Worm (Caenorhabditis elegans) whole organism, L1 larva: ENCODE measurements around the gene T10B9.14.
A peak's percentile ranks its signal among the peaks of the same experiment; 100 is the strongest.

Source experiments
- C04F5.9 ChIP-seq: sonication (generic microtip); optimal IDR thresholded peaks from 2 replicates; lab custom pipeline; 2016; ENCODE audit warnings: missing genetic modification characterization, missing compliant biosample characterization
- C16A3.4 ChIP-seq: fragments of 150-350 bp; optimal IDR thresholded peaks from 2 replicates; lab custom pipeline; 2014; ENCODE audit warnings: missing biosample characterization, missing genetic modification characterization
- C34B4.2 ChIP-seq: sonication (generic microtip); optimal IDR thresholded peaks from 2 replicates; lab custom pipeline; 2017; ENCODE audit warnings: mild to moderate bottlenecking, missing genetic modification characterization, missing compliant biosample characterization
- F16B12.6 ChIP-seq: fragments of 150-350 bp; optimal IDR thresholded peaks from 2 replicates; lab custom pipeline; 2014; ENCODE audit warnings: missing biosample characterization, missing genetic modification characterization
- Y116A8C.19 ChIP-seq: sonication (generic microtip); optimal IDR thresholded peaks from 2 replicates; lab custom pipeline; 2016; ENCODE audit warnings: missing compliant biosample characterization, missing genetic modification characterization, borderline replicate concordance
- aha-1 ChIP-seq: fragments of 150-350 bp; optimal IDR thresholded peaks from 2 replicates; lab custom pipeline; 2014; ENCODE audit warnings: missing biosample characterization, missing genetic modification characterization
- ceh-63 ChIP-seq: fragments of 200-800 bp; sonication (Bioruptor generic); optimal IDR thresholded peaks from 2 replicates; lab custom pipeline; 2018; ENCODE audit warnings: mild to moderate bottlenecking, missing genetic modification characterization, missing compliant biosample characterization
- ceh-8 ChIP-seq: fragments of 200-800 bp; sonication (Bioruptor generic); optimal IDR thresholded peaks from 2 replicates; lab custom pipeline; 2018; ENCODE audit warnings: mild to moderate bottlenecking, missing genetic modification characterization, moderate library complexity, missing compliant biosample characterization
- ceh-82 ChIP-seq, 3 experiments: fragments of 150-350 bp in 1 of 3; sonication (generic microtip) in 2 of 3; optimal IDR thresholded peaks; 2 replicates each; lab custom pipeline; 2014 to 2017; ENCODE audit warnings: missing biosample characterization in 3 of 3, missing genetic modification characterization in 3 of 3
- ceh-88 ChIP-seq: fragments of 200-800 bp; sonication (Bioruptor generic); IDR thresholded peaks from 2 replicates; pipeline ENCODE4 v1.3.6; 2022; ENCODE audit warnings: missing genetic modification characterization, missing compliant biosample characterization
- ceh-90 ChIP-seq: sonication (generic microtip); optimal IDR thresholded peaks from 2 replicates; lab custom pipeline; 2016; ENCODE audit warnings: missing genetic modification characterization, missing compliant biosample characterization
- ces-1 ChIP-seq: fragments of 150-350 bp; optimal IDR thresholded peaks from 2 replicates; lab custom pipeline; 2014; ENCODE audit warnings: missing biosample characterization, missing genetic modification reagents, missing genetic modification characterization
- dpl-1 ChIP-seq, 3 experiments: fragments of 150-350 bp in 2 of 3; sonication (generic microtip) in 1 of 3; optimal IDR thresholded peaks; 2 replicates each; lab custom pipeline; 2014 to 2017; ENCODE audit warnings: missing biosample characterization in 3 of 3, missing genetic modification characterization in 3 of 3, missing genetic modification reagents in 3 of 3
- dsc-1 ChIP-seq: sonication (generic microtip); optimal IDR thresholded peaks from 2 replicates; lab custom pipeline; 2016; ENCODE audit warnings: mild to moderate bottlenecking, missing genetic modification characterization, missing compliant biosample characterization
- efl-1 ChIP-seq, 4 experiments: fragments of 150-350 bp; optimal IDR thresholded peaks in 3 of 4; peaks in 1 of 4; 1 replicate in 1 of 4; 2 replicates in 3 of 4; lab custom pipeline; 2014; ENCODE audit warnings: missing biosample characterization in 2 of 4, missing genetic modification characterization in 2 of 4, missing genetic modification reagents in 2 of 4
- egl-27 ChIP-seq, 2 experiments: fragments of 150-350 bp in 1 of 2; sonication (generic microtip); optimal IDR thresholded peaks; 3 replicates each; lab custom pipeline; 2017 to 2018; ENCODE audit warnings: missing biosample characterization in 2 of 2, missing genetic modification characterization in 2 of 2, missing genetic modification reagents in 2 of 2
- ets-5 ChIP-seq: fragments of 200-800 bp; sonication (Bioruptor generic); IDR thresholded peaks from 2 replicates; pipeline ENCODE4 v1.3.6; 2022; ENCODE audit warnings: missing genetic modification characterization, missing compliant biosample characterization
- fkh-4 ChIP-seq: sonication (generic microtip); optimal IDR thresholded peaks from 2 replicates; lab custom pipeline; 2016; ENCODE audit warnings: missing compliant biosample characterization, missing genetic modification characterization, borderline replicate concordance
- fkh-8 ChIP-seq: sonication (generic microtip); optimal IDR thresholded peaks from 2 replicates; lab custom pipeline; 2016; ENCODE audit warnings: mild to moderate bottlenecking, missing genetic modification characterization, missing compliant biosample characterization
- fos-1 ChIP-seq: fragments of 150-350 bp; optimal IDR thresholded peaks from 2 replicates; lab custom pipeline; 2014; ENCODE audit warnings: missing biosample characterization, missing genetic modification characterization
- hlh-17 ChIP-seq: fragments of 200-800 bp; sonication (Bioruptor generic); optimal IDR thresholded peaks from 2 replicates; lab custom pipeline; 2018; ENCODE audit warnings: missing genetic modification characterization, mild to moderate bottlenecking, missing compliant biosample characterization, moderate library complexity, borderline replicate concordance
- isw-1 ChIP-seq: fragments of 200-800 bp; sonication (Bioruptor generic); IDR thresholded peaks from 2 replicates; pipeline ENCODE4 v1.3.6; 2022; ENCODE audit warnings: missing genetic modification characterization, missing compliant biosample characterization
- lin-13 ChIP-seq: fragments of 150-350 bp; optimal IDR thresholded peaks from 2 replicates; lab custom pipeline; 2014; ENCODE audit warnings: missing biosample characterization, missing genetic modification reagents, missing genetic modification characterization
- lin-14 ChIP-seq: fragments of 200-800 bp; sonication (Bioruptor generic); optimal IDR thresholded peaks from 2 replicates; lab custom pipeline; 2018; ENCODE audit warnings: mild to moderate bottlenecking, missing genetic modification characterization, moderate library complexity, missing compliant biosample characterization
- lin-15B ChIP-seq: fragments of 150-350 bp; sonication (generic microtip); optimal IDR thresholded peaks from 3 replicates; lab custom pipeline; 2014; ENCODE audit warnings: missing biosample characterization, missing genetic modification characterization
- lin-35 ChIP-seq, 2 experiments: fragments of 150-350 bp; optimal IDR thresholded peaks; 2 replicates each; lab custom pipeline; 2014; ENCODE audit warnings: missing biosample characterization in 2 of 2, missing genetic modification characterization in 2 of 2, missing genetic modification reagents in 2 of 2
- lir-3 ChIP-seq: sonication (generic microtip); optimal IDR thresholded peaks from 2 replicates; lab custom pipeline; 2016; ENCODE audit warnings: mild to moderate bottlenecking, missing genetic modification characterization, moderate library complexity, missing compliant biosample characterization; ENCODE audit not compliant: poor library complexity
- mep-1 ChIP-seq: fragments of 150-350 bp; optimal IDR thresholded peaks from 2 replicates; lab custom pipeline; 2014; ENCODE audit warnings: missing biosample characterization, missing genetic modification characterization
- nhr-12 ChIP-seq: sonication (generic microtip); optimal IDR thresholded peaks from 2 replicates; lab custom pipeline; 2017; ENCODE audit warnings: missing biosample characterization, missing genetic modification characterization
- nhr-19 ChIP-seq: fragments of 200-800 bp; sonication (Bioruptor generic); conservative IDR thresholded peaks from 2 replicates; pipeline ENCODE4 v1.3.6; 2022; ENCODE audit warnings: missing genetic modification characterization, missing compliant biosample characterization
- nhr-237 ChIP-seq: fragments of 150-350 bp; optimal IDR thresholded peaks from 2 replicates; lab custom pipeline; 2014; ENCODE audit warnings: missing biosample characterization, missing genetic modification characterization
- nhr-28 ChIP-seq: fragments of 150-350 bp; optimal IDR thresholded peaks from 2 replicates; lab custom pipeline; 2014; ENCODE audit warnings: missing biosample characterization, missing genetic modification characterization
- nhr-47 ChIP-seq: sonication (generic microtip); optimal IDR thresholded peaks from 2 replicates; lab custom pipeline; 2016; ENCODE audit warnings: mild to moderate bottlenecking, missing genetic modification characterization, moderate library complexity, missing compliant biosample characterization
- nhr-71 ChIP-seq: sonication (generic microtip); optimal IDR thresholded peaks from 2 replicates; lab custom pipeline; 2016; ENCODE audit warnings: mild to moderate bottlenecking, missing genetic modification characterization, moderate library complexity, missing compliant biosample characterization
- nhr-76 ChIP-seq: sonication (generic microtip); optimal IDR thresholded peaks from 2 replicates; lab custom pipeline; 2017; ENCODE audit warnings: missing biosample characterization, missing genetic modification characterization
- nhr-77 ChIP-seq: fragments of 150-350 bp; optimal IDR thresholded peaks from 2 replicates; lab custom pipeline; 2014; ENCODE audit warnings: missing biosample characterization, missing genetic modification characterization
- nhr-84 ChIP-seq: sonication (generic microtip); optimal IDR thresholded peaks from 2 replicates; lab custom pipeline; 2017; ENCODE audit warnings: missing biosample characterization, missing genetic modification characterization
- nhr-85 ChIP-seq: sonication (generic microtip); peaks from one replicate; lab custom pipeline; 2016; ENCODE audit warnings: missing genetic modification characterization, inconsistent platforms, missing compliant biosample characterization
- nhr-90 ChIP-seq: sonication (generic microtip); optimal IDR thresholded peaks from 2 replicates; lab custom pipeline; 2016; ENCODE audit warnings: mild to moderate bottlenecking, missing genetic modification characterization, missing compliant biosample characterization; ENCODE audit not compliant: poor library complexity
- pqm-1 ChIP-seq: sonication (generic microtip); optimal IDR thresholded peaks from 3 replicates; lab custom pipeline; 2017; ENCODE audit warnings: missing biosample characterization, missing genetic modification characterization
- rnt-1 ChIP-seq: sonication (generic microtip); optimal IDR thresholded peaks from 2 replicates; lab custom pipeline; 2016; ENCODE audit warnings: mild to moderate bottlenecking, missing genetic modification characterization, moderate library complexity, missing compliant biosample characterization
- snpc-4 ChIP-seq: fragments of 150-350 bp; optimal IDR thresholded peaks from 2 replicates; lab custom pipeline; 2014; ENCODE audit warnings: missing biosample characterization, missing genetic modification characterization
- snu-23 ChIP-seq: sonication (generic microtip); optimal IDR thresholded peaks from 2 replicates; lab custom pipeline; 2016; ENCODE audit warnings: missing genetic modification characterization, missing compliant biosample characterization
- sup-37 ChIP-seq: fragments of 200-800 bp; sonication (Bioruptor generic); optimal IDR thresholded peaks from 2 replicates; lab custom pipeline; 2018; ENCODE audit warnings: mild to moderate bottlenecking, missing genetic modification characterization, missing compliant biosample characterization
- unc-30 ChIP-seq: sonication (generic microtip); optimal IDR thresholded peaks from 2 replicates; lab custom pipeline; 2017; ENCODE audit warnings: missing biosample characterization, missing genetic modification characterization
- unc-86 ChIP-seq: sonication (generic microtip); optimal IDR thresholded peaks from 2 replicates; lab custom pipeline; 2016; ENCODE audit warnings: missing genetic modification characterization, missing compliant biosample characterization
- xbp-1 ChIP-seq: sonication (generic microtip); optimal IDR thresholded peaks from 2 replicates; lab custom pipeline; 2016; ENCODE audit warnings: missing genetic modification characterization, missing compliant biosample characterization
- zag-1 ChIP-seq: fragments of 150-350 bp; optimal IDR thresholded peaks from 2 replicates; lab custom pipeline; 2014; ENCODE audit warnings: missing biosample characterization, missing genetic modification characterization
- zip-4 ChIP-seq: fragments of 200-800 bp; sonication (Bioruptor generic); optimal IDR thresholded peaks from 2 replicates; lab custom pipeline; 2018; ENCODE audit warnings: mild to moderate bottlenecking, missing genetic modification characterization, moderate library complexity, missing compliant biosample characterization
- ztf-11 ChIP-seq, 2 experiments: sonication (generic microtip); optimal IDR thresholded peaks; 2 replicates each; lab custom pipeline; 2016 to 2017; ENCODE audit warnings: missing genetic modification characterization in 2 of 2, missing biosample characterization in 1 of 2, missing compliant biosample characterization in 1 of 2

The T10B9.14 gene

ce11 chrII:9759382-9759781 lies 22.9 kb downstream of the T10B9.14 start:
- peak; percentile 13 for TF ChIP-seq fkh-8
- TF ChIP-seq ceh-82 (tag; optimal IDR thresholded peaks at IDR 0.05; lab: Kevin White, UChicago), result no peak
- peak; percentile 1 for TF ChIP-seq nhr-71 (tag; lab: Kevin White, UChicago)
- peak; percentile 49 for TF ChIP-seq xbp-1
- no peak for TF ChIP-seq efl-1 (optimal IDR thresholded peaks at IDR 0.05; lab: Kevin White, UChicago)
- peak in 1 of 2 experiments; percentile 63 for TF ChIP-seq efl-1 (GFP tag; optimal IDR thresholded peaks at IDR 0.05 in 1 of 2; lab: Kevin White, UChicago)
- no peak for TF ChIP-seq lin-35 (GFP tag; optimal IDR thresholded peaks at IDR 0.05; lab: Kevin White, UChicago)

DNA sequence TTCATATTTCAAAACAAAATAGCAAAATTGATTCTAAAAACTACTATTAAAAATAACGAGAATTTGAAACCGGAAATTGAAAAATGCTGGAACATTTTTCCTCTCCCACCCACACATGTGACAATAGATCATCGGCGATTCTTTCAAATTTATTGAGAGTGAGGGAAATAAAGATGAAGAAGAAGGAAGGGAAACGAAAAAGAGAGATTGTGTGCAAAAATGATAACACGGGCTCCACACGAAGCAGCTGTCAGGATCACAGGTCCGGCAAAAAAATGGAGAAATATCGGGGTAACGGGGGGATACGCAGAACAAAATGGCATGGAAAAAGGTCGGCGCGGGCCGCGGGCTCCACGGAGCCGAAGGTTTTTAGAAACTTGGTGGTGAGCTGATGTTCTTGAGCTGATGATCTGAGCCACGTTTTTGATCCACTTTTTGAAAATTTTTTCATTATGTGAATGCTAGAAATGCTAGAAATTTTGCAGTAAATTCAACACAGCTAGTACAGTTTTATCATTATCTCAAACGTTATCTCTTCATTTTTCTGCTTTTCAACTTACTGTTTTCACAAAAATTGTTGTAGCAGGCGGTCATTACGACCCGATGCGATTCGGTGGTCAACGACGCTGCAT lies 24.5 kb downstream of the T10B9.14 start, which contains the start of gene shk-1:
shk-1 (plus strand) TSS at position 582 of the 632 bp plus-strand sequence.
- no peak for TF ChIP-seq ceh-63 (GFP tag; lab: Kevin White, UChicago)
- TF ChIP-seq snu-23 (GFP tag; lab: Kevin White, UChicago), result peak; percentile 27
- no peak for TF ChIP-seq unc-30 (tag; lab: Kevin White, UChicago)
- TF ChIP-seq nhr-237, result no peak
- TF ChIP-seq dpl-1 (GFP tag; optimal IDR thresholded peaks at IDR 0.05; lab: Kevin White, UChicago), result no peak
- TF ChIP-seq zag-1, result no peak
- no peak for TF ChIP-seq lir-3 (tag; lab: Kevin White, UChicago)
- no peak for TF ChIP-seq nhr-90 (tag; lab: Kevin White, UChicago)
- TF ChIP-seq egl-27 (tag; optimal IDR thresholded peaks at IDR 0.05; lab: Kevin White, UChicago), result no peak
- no peak for TF ChIP-seq ces-1 (GFP tag; lab: Kevin White, UChicago)
- no peak for TF ChIP-seq fkh-4 (tag; lab: Kevin White, UChicago)
- TF ChIP-seq fos-1 (tag; lab: Kevin White, UChicago), result no peak
- no peak for TF ChIP-seq lin-15B (tag; lab: Kevin White, UChicago)
- no peak for TF ChIP-seq isw-1 (GFP tag; lab: Robert Waterston, UW)
- TF ChIP-seq nhr-76 (tag; lab: Kevin White, UChicago), result no peak
- TF ChIP-seq ceh-8 (GFP tag; lab: Kevin White, UChicago), result no peak
- TF ChIP-seq nhr-85 (tag; lab: Kevin White, UChicago), result no peak
- TF ChIP-seq sup-37 (GFP tag; lab: Kevin White, UChicago), result no peak
- peak; percentile 17; the same call in 1 of the 2 replicates for TF ChIP-seq nhr-19 (GFP tag; lab: Robert Waterston, UW)
- TF ChIP-seq rnt-1 (tag; lab: Kevin White, UChicago), result peak; percentile 77
- no peak for TF ChIP-seq lin-35 (GFP tag; optimal IDR thresholded peaks at IDR 0.05; lab: Kevin White, UChicago)
- TF ChIP-seq snpc-4, result no peak
- TF ChIP-seq ceh-88 (GFP tag; lab: Robert Waterston, UW), result no peak
- no peak for TF ChIP-seq aha-1 (tag; lab: Kevin White, UChicago)
- TF ChIP-seq ceh-90, result no peak
- no peak for TF ChIP-seq ets-5 (GFP tag; lab: Robert Waterston, UW)
- TF ChIP-seq ztf-11 (tag; optimal IDR thresholded peaks at IDR 0.05; lab: Kevin White, UChicago), result no peak
- no peak for TF ChIP-seq hlh-17 (GFP tag; lab: Kevin White, UChicago)
- TF ChIP-seq mep-1 (tag; lab: Kevin White, UChicago), result no peak
- TF ChIP-seq nhr-84, result no peak
- TF ChIP-seq zip-4 (GFP tag; lab: Kevin White, UChicago), result no peak
- TF ChIP-seq lin-14, result peak; percentile 88
- TF ChIP-seq C16A3.4 (tag; lab: Kevin White, UChicago), result no peak
- no peak for TF ChIP-seq pqm-1 (tag; lab: Kevin White, UChicago)
- no peak for TF ChIP-seq nhr-28
- no peak for TF ChIP-seq dsc-1 (tag; lab: Kevin White, UChicago)
- no peak for TF ChIP-seq F16B12.6 (tag; lab: Kevin White, UChicago)
- TF ChIP-seq nhr-77 (tag; lab: Kevin White, UChicago), result no peak
- TF ChIP-seq C34B4.2 (tag; lab: Kevin White, UChicago), result no peak
- no peak for TF ChIP-seq Y116A8C.19 (tag; lab: Kevin White, UChicago)
- TF ChIP-seq C04F5.9 (tag; lab: Kevin White, UChicago), result no peak
- no peak for TF ChIP-seq lin-13 (GFP tag; lab: Kevin White, UChicago)
- no peak for TF ChIP-seq nhr-47 (tag; lab: Kevin White, UChicago)
- no peak for TF ChIP-seq nhr-12 (tag; lab: Kevin White, UChicago)
- no peak for TF ChIP-seq ceh-82 (tag; optimal IDR thresholded peaks at IDR 0.05; lab: Kevin White, UChicago)
- TF ChIP-seq unc-86 (tag; lab: Kevin White, UChicago), result no peak
